Fruit fly (Drosophila melanogaster) whole organism, wandering third instar larva: ENCODE data around the gene CG8837.

Source experiments
- Abd-B ChIP-seq: fragments of >200 bp; optimal IDR thresholded peaks from 2 replicates; lab custom pipeline; 2017; ENCODE audit warnings: missing biosample characterization, missing genetic modification characterization
- CG32264 ChIP-seq: fragments of 200-800 bp; sonication (Bioruptor generic); optimal IDR thresholded peaks from 2 replicates; lab custom pipeline; 2016; ENCODE audit warnings: missing biosample characterization, missing genetic modification characterization
- CG9705 ChIP-seq: fragments of 200-800 bp; sonication (Bioruptor generic); optimal IDR thresholded peaks from 2 replicates; lab custom pipeline; 2018; ENCODE audit warnings: missing biosample characterization, mild to moderate bottlenecking, missing genetic modification characterization
- CrebA ChIP-seq: fragments of 200-800 bp; sonication (Bioruptor generic); optimal IDR thresholded peaks from 2 replicates; lab custom pipeline; 2016; ENCODE audit warnings: missing biosample characterization, mild to moderate bottlenecking, missing genetic modification characterization, borderline replicate concordance
- Dfd ChIP-seq: fragments of >200 bp; optimal IDR thresholded peaks from 2 replicates; lab custom pipeline; 2017; ENCODE audit warnings: missing biosample characterization, missing genetic modification characterization
- Dif ChIP-seq: fragments of 200-275, 200-300 bp; sonication (Bioruptor generic); optimal IDR thresholded peaks from 2 replicates; lab custom pipeline; 2018; ENCODE audit warnings: missing biosample characterization, missing genetic modification characterization; ENCODE audit not compliant: partially characterized antibody
- GATAd ChIP-seq: sonication (Bioruptor generic); optimal IDR thresholded peaks from 2 replicates; lab custom pipeline; 2016; ENCODE audit warnings: missing biosample characterization, missing genetic modification characterization
- HLH106 ChIP-seq: fragments of 200-800 bp; optimal IDR thresholded peaks from 3 replicates; lab custom pipeline; 2019; ENCODE audit warnings: missing biosample characterization, mild to moderate bottlenecking, missing genetic modification characterization, moderate library complexity
- Hnf4 ChIP-seq: fragments of 200-800 bp; sonication (Bioruptor generic); optimal IDR thresholded peaks from 2 replicates; lab custom pipeline; 2016; ENCODE audit warnings: missing biosample characterization, mild to moderate bottlenecking, missing genetic modification characterization
- Hr78 ChIP-seq: fragments of >200 bp; optimal IDR thresholded peaks from 2 replicates; lab custom pipeline; 2017; ENCODE audit warnings: missing biosample characterization, missing genetic modification characterization
- Hr83 ChIP-seq: fragments of 200-300 bp; sonication (Bioruptor generic); optimal IDR thresholded peaks from 2 replicates; lab custom pipeline; 2016; ENCODE audit warnings: missing biosample characterization, mild to moderate bottlenecking, missing genetic modification characterization, moderate library complexity; ENCODE audit not compliant: poor library complexity, severe bottlenecking
- Jra ChIP-seq: sonication (Bioruptor generic); optimal IDR thresholded peaks from 2 replicates; lab custom pipeline; 2016; ENCODE audit warnings: missing biosample characterization, missing genetic modification characterization
- Mio ChIP-seq: sonication (Bioruptor generic); optimal IDR thresholded peaks from 2 replicates; lab custom pipeline; 2016; ENCODE audit warnings: missing biosample characterization, missing genetic modification characterization
- Myc ChIP-seq: fragments of >200 bp; optimal IDR thresholded peaks from 2 replicates; lab custom pipeline; 2017
- N ChIP-seq: fragments of >200 bp; optimal IDR thresholded peaks from 2 replicates; lab custom pipeline; 2018; ENCODE audit warnings: missing biosample characterization, missing external identifiers, missing genetic modification characterization
- OdsH ChIP-seq: fragments of 200-800 bp; sonication (Bioruptor generic); optimal IDR thresholded peaks from 2 replicates; lab custom pipeline; 2016; ENCODE audit warnings: missing biosample characterization, mild to moderate bottlenecking, missing genetic modification characterization
- Rel ChIP-seq, 2 experiments: fragments of 200-800 bp; sonication (Bioruptor generic) in 1 of 2; optimal IDR thresholded peaks; 2 replicates in 1 of 2; 3 replicates in 1 of 2; lab custom pipeline; 2016 to 2019; ENCODE audit warnings: mild to moderate bottlenecking in 2 of 2, missing biosample characterization in 2 of 2, missing genetic modification characterization in 2 of 2, moderate library complexity in 1 of 2
- Sp1 ChIP-seq: fragments of 200-800 bp; sonication (Bioruptor generic); optimal IDR thresholded peaks from 3 replicates; lab custom pipeline; 2019; ENCODE audit warnings: missing biosample characterization, mild to moderate bottlenecking, missing genetic modification characterization, moderate library complexity
- Vsx2 ChIP-seq: fragments of 200-300, 225-300 bp; sonication (Bioruptor generic); optimal IDR thresholded peaks from 2 replicates; lab custom pipeline; 2018; ENCODE audit warnings: missing biosample characterization, missing genetic modification characterization; ENCODE audit not compliant: partially characterized antibody
- br ChIP-seq: fragments of 200-800 bp; sonication (Bioruptor generic); optimal IDR thresholded peaks from 2 replicates; lab custom pipeline; 2016; ENCODE audit warnings: missing biosample characterization, missing genetic modification characterization
- brk ChIP-seq: fragments of 200-800 bp; sonication (Bioruptor generic); optimal IDR thresholded peaks from 2 replicates; lab custom pipeline; 2016; ENCODE audit warnings: missing biosample characterization, mild to moderate bottlenecking, missing genetic modification characterization
- dl ChIP-seq, 2 experiments: fragments of 175-275, 200-275 bp in 1 of 2; fragments of 200-275 bp in 1 of 2; sonication (Bioruptor generic); optimal IDR thresholded peaks; lab custom pipeline; 2018; ENCODE audit warnings: mild to moderate bottlenecking in 2 of 2, missing biosample characterization in 2 of 2, missing genetic modification characterization in 2 of 2, moderate library complexity in 2 of 2; ENCODE audit not compliant: partially characterized antibody in 2 of 2, insufficient read depth in 1 of 2
- dmrt93B ChIP-seq: fragments of 200-800 bp; sonication (Bioruptor generic); optimal IDR thresholded peaks from 2 replicates; lab custom pipeline; 2018; ENCODE audit warnings: missing biosample characterization, mild to moderate bottlenecking, missing genetic modification characterization
- dsf ChIP-seq: sonication (Bioruptor generic); optimal IDR thresholded peaks from 2 replicates; lab custom pipeline; 2016; ENCODE audit warnings: missing biosample characterization, missing genetic modification characterization, borderline replicate concordance
- ey ChIP-seq: fragments of 200-800 bp; sonication (Bioruptor generic); optimal IDR thresholded peaks from 2 replicates; lab custom pipeline; 2016; ENCODE audit warnings: missing biosample characterization, missing genetic modification characterization
- foxo ChIP-seq, 2 experiments: fragments of 200-800 bp; sonication (Bioruptor generic); optimal IDR thresholded peaks; 2 replicates in 1 of 2; 3 replicates in 1 of 2; lab custom pipeline; 2016 to 2017; ENCODE audit warnings: missing biosample characterization in 2 of 2, missing genetic modification characterization in 2 of 2
- fru ChIP-seq: fragments of 200-800 bp; sonication (Bioruptor generic); optimal IDR thresholded peaks from 3 replicates; lab custom pipeline; 2016; ENCODE audit warnings: missing biosample characterization, mild to moderate bottlenecking, missing genetic modification characterization
- h ChIP-seq: fragments of 200-800 bp; sonication (Bioruptor generic); optimal IDR thresholded peaks from 3 replicates; lab custom pipeline; 2016; ENCODE audit warnings: missing biosample characterization, mild to moderate bottlenecking, missing genetic modification characterization
- jim ChIP-seq: fragments of 175-275, 200-325 bp; sonication (Bioruptor generic); optimal IDR thresholded peaks from 2 replicates; lab custom pipeline; 2016; ENCODE audit warnings: missing biosample characterization, mild to moderate bottlenecking, missing genetic modification characterization
- lola ChIP-seq: fragments of >200 bp; optimal IDR thresholded peaks from 2 replicates; lab custom pipeline; 2017; ENCODE audit warnings: missing biosample characterization, missing genetic modification characterization
- pan ChIP-seq: fragments of >200 bp; optimal IDR thresholded peaks from 2 replicates; lab custom pipeline; 2017
- psq ChIP-seq: fragments of 200-800 bp; sonication (Bioruptor generic); optimal IDR thresholded peaks from 3 replicates; lab custom pipeline; 2017; ENCODE audit warnings: missing biosample characterization, mild to moderate bottlenecking, missing genetic modification characterization, moderate library complexity
- rgr ChIP-seq: fragments of 200-800 bp; sonication (Bioruptor generic); optimal IDR thresholded peaks from 3 replicates; lab custom pipeline; 2016; ENCODE audit warnings: missing biosample characterization, mild to moderate bottlenecking, missing genetic modification characterization
- sage ChIP-seq: fragments of 200-800 bp; sonication (Bioruptor generic); optimal IDR thresholded peaks from 2 replicates; lab custom pipeline; 2016; ENCODE audit warnings: missing biosample characterization, mild to moderate bottlenecking, missing genetic modification characterization
- sv ChIP-seq: fragments of 200-800 bp; sonication (Bioruptor generic); optimal IDR thresholded peaks from 3 replicates; lab custom pipeline; 2016; ENCODE audit warnings: missing biosample characterization, missing genetic modification characterization
- tai ChIP-seq: sonication (Bioruptor generic); optimal IDR thresholded peaks from 2 replicates; lab custom pipeline; 2016; ENCODE audit warnings: missing biosample characterization, missing genetic modification characterization
- usp ChIP-seq: fragments of >200 bp; optimal IDR thresholded peaks from 2 replicates; lab custom pipeline; 2017; ENCODE audit warnings: missing biosample characterization, missing genetic modification characterization
- woc ChIP-seq: sonication (Bioruptor generic); optimal IDR thresholded peaks from 2 replicates; lab custom pipeline; 2016; ENCODE audit warnings: missing biosample characterization, mild to moderate bottlenecking, missing genetic modification characterization

The CG8837 gene

dm6 chr2L:3354642-3355380 lies 34.8 kb downstream of the CG8837 start, which contains the start of gene E23:
E23 (minus strand) TSS chr2L:3354829.
- TF ChIP-seq Jra (GFP tag; lab: Kevin White, UChicago) (peak; percentile 48), Dif (GFP tag; lab: Kevin White, UChicago) (peak; percentile 98), Hr78 (GFP tag; lab: Kevin White, UChicago) (no peak), usp (GFP tag; lab: Kevin White, UChicago) (no peak), lola (no peak), N (GFP tag; lab: Kevin White, UChicago) (no peak), Vsx2 (peak; percentile 80), HLH106 (tag; lab: Kevin White, UChicago) (peak; percentile 96), foxo (GFP tag; optimal IDR thresholded peaks at IDR 0.05; lab: Kevin White, UChicago) (peak; percentile 65 to 97), dmrt93B (GFP tag; lab: Kevin White, UChicago) (peak; percentile 92), pan (lab: Kevin White, UChicago) (no peak), Rel (GFP tag; optimal IDR thresholded peaks at IDR 0.05; lab: Kevin White, UChicago) (peak; percentile 85), Rel (tag; optimal IDR thresholded peaks at IDR 0.05; lab: Kevin White, UChicago) (peak; percentile 91), jim (GFP tag; lab: Kevin White, UChicago) (peak; percentile 55), brk (peak; percentile 85), Myc (lab: Kevin White, UChicago) (no peak), CrebA (no peak), GATAd (GFP tag; lab: Kevin White, UChicago) (peak; percentile 8), Mio (GFP tag; lab: Kevin White, UChicago) (peak; percentile 64), tai (GFP tag; lab: Kevin White, UChicago) (peak; percentile 52), sage (GFP tag; lab: Kevin White, UChicago) (peak; percentile 90), dl (GFP tag; optimal IDR thresholded peaks at IDR 0.05; lab: Kevin White, UChicago; ENCODE audit: insufficient read depth in 1 of 2, partially characterized antibody in 2 of 2) (peak; percentile 96), Hr83 (GFP tag; lab: Kevin White, UChicago) (no peak), woc (GFP tag; lab: Kevin White, UChicago) (peak; percentile 81), fru (GFP tag; lab: Kevin White, UChicago) (peak; percentile 97), CG9705 (GFP tag; lab: Kevin White, UChicago) (peak; percentile 81), ey (GFP tag; lab: Kevin White, UChicago) (peak; percentile 92), Abd-B (no peak), Hnf4 (GFP tag; lab: Kevin White, UChicago) (peak; percentile 85), rgr (peak; percentile 96), psq (GFP tag; lab: Kevin White, UChicago) (peak; percentile 94), OdsH (GFP tag; lab: Kevin White, UChicago) (peak; percentile 97), sv (peak; percentile 98), br (GFP tag; lab: Kevin White, UChicago) (peak; percentile 93), Dfd (GFP tag; lab: Kevin White, UChicago) (no peak), h (GFP tag; lab: Kevin White, UChicago) (peak; percentile 96), dsf (peak; percentile 49), Sp1 (GFP tag; lab: Kevin White, UChicago) (peak; percentile 98), CG32264 (peak; percentile 77)

- no peak for TF ChIP-seq jim (GFP tag; lab: Kevin White, UChicago)
- TF ChIP-seq CG32264, result no peak
- no peak for TF ChIP-seq Abd-B
- no peak for TF ChIP-seq GATAd (GFP tag; lab: Kevin White, UChicago)
- TF ChIP-seq woc (GFP tag; lab: Kevin White, UChicago), result no peak
Observed at dm6 chr2L:3355791-3356190, 35.7 kb downstream of the CG8837 start.
